Worm (Caenorhabditis elegans) whole organism, young adult: ENCODE results near the gene Y17G9A.2.

Experiments used
- B0261.1 ChIP-seq: sonication (generic microtip); optimal IDR thresholded peaks from 2 replicates; lab custom pipeline; 2016; ENCODE audit warnings: mild to moderate bottlenecking, missing genetic modification characterization, moderate library complexity, missing compliant biosample characterization
- B0336.3 ChIP-seq: fragments of 200-800 bp; sonication (Bioruptor generic); IDR thresholded peaks from 2 replicates; pipeline ENCODE4 v1.3.6; 2022; ENCODE audit warnings: missing genetic modification characterization, missing compliant biosample characterization
- F33H1.4 ChIP-seq: fragments of 200-800 bp; sonication (Bioruptor generic); IDR thresholded peaks from 2 replicates; pipeline ENCODE4 v1.3.6; 2022; ENCODE audit warnings: missing genetic modification reagents, missing genetic modification characterization, missing compliant biosample characterization
- F52B5.7 ChIP-seq: sonication (generic microtip); optimal IDR thresholded peaks from 2 replicates; lab custom pipeline; 2016; ENCODE audit warnings: mild to moderate bottlenecking, missing genetic modification characterization, missing compliant biosample characterization
- F55B11.4 ChIP-seq: sonication (generic microtip); optimal IDR thresholded peaks from 2 replicates; lab custom pipeline; 2016; ENCODE audit warnings: missing compliant biosample characterization, missing genetic modification characterization, borderline replicate concordance; ENCODE audit not compliant: insufficient read depth
- F57A8.1 ChIP-seq: fragments of 200-800 bp; sonication (Bioruptor generic); optimal IDR thresholded peaks from 2 replicates; lab custom pipeline; 2018; ENCODE audit warnings: mild to moderate bottlenecking, missing genetic modification characterization, moderate library complexity, missing compliant biosample characterization
- Y56A3A.18 ChIP-seq: fragments of 200-800 bp; sonication (Bioruptor generic); IDR thresholded peaks from 2 replicates; pipeline ENCODE4 v1.3.6; 2022; ENCODE audit warnings: missing genetic modification reagents, missing genetic modification characterization, missing compliant biosample characterization
- Y95B8A.8 ChIP-seq: fragments of 200-800 bp; sonication (Bioruptor generic); IDR thresholded peaks from 2 replicates; pipeline ENCODE4 v1.3.6; 2022; ENCODE audit warnings: missing genetic modification reagents, missing genetic modification characterization, missing compliant biosample characterization
- ama-1 ChIP-seq, 3 experiments: fragments of 150-350 bp in 1 of 3; sonication (generic microtip) in 2 of 3; optimal IDR thresholded peaks; 2 replicates each; lab custom pipeline; 2014 to 2018; ENCODE audit warnings: missing biosample characterization in 2 of 3, missing genetic modification characterization in 2 of 3, missing genetic modification reagents in 2 of 3
- aptf-3 ChIP-seq: fragments of 200-800 bp; sonication (Bioruptor generic); IDR thresholded peaks from 2 replicates; pipeline ENCODE4 v1.3.6; 2022; ENCODE audit warnings: missing genetic modification characterization, missing compliant biosample characterization
- attf-6 ChIP-seq: fragments of 200-800 bp; sonication (Bioruptor generic); IDR thresholded peaks from 2 replicates; pipeline ENCODE4 v1.3.6; 2022; ENCODE audit warnings: missing genetic modification reagents, missing genetic modification characterization, missing compliant biosample characterization
- bed-1 ChIP-seq: fragments of 200-800 bp; sonication (Bioruptor generic); IDR thresholded peaks from 2 replicates; pipeline ENCODE4 v1.3.6; 2022; ENCODE audit warnings: missing genetic modification reagents, missing genetic modification characterization, missing compliant biosample characterization
- ccch-3 ChIP-seq: fragments of 200-800 bp; sonication (Bioruptor generic); optimal IDR thresholded peaks from 2 replicates; lab custom pipeline; 2018; ENCODE audit warnings: mild to moderate bottlenecking, missing genetic modification characterization, missing compliant biosample characterization
- cebp-2 ChIP-seq: fragments of 200-800 bp; sonication (Bioruptor generic); IDR thresholded peaks from 2 replicates; pipeline ENCODE4 v1.3.6; 2022; ENCODE audit warnings: missing genetic modification characterization, missing compliant biosample characterization
- die-1 ChIP-seq: sonication (generic microtip); optimal IDR thresholded peaks from 2 replicates; lab custom pipeline; 2016; ENCODE audit warnings: missing genotype, mild to moderate bottlenecking, missing genetic modification characterization, missing compliant biosample characterization
- dox-1 ChIP-seq: fragments of 200-800 bp; sonication (Bioruptor generic); IDR thresholded peaks from 2 replicates; pipeline ENCODE4 v1.3.6; 2022; ENCODE audit warnings: missing genetic modification reagents, missing genetic modification characterization, missing compliant biosample characterization
- egl-18 ChIP-seq: fragments of 200-800 bp; sonication (Bioruptor generic); IDR thresholded peaks from 2 replicates; pipeline ENCODE4 v1.3.6; 2022; ENCODE audit warnings: missing genetic modification reagents, missing genetic modification characterization, missing compliant biosample characterization
- egl-44 ChIP-seq: fragments of 200-800 bp; sonication (Bioruptor generic); IDR thresholded peaks from 2 replicates; pipeline ENCODE4 v1.3.6; 2022; ENCODE audit warnings: missing genetic modification reagents, missing genetic modification characterization, missing compliant biosample characterization
- egrh-3 ChIP-seq: fragments of 200-800 bp; sonication (Bioruptor generic); IDR thresholded peaks from 2 replicates; pipeline ENCODE4 v1.3.6; 2022; ENCODE audit warnings: missing genetic modification reagents, missing genetic modification characterization, missing compliant biosample characterization
- him-1 ChIP-seq: sonication (generic microtip); optimal IDR thresholded peaks from 2 replicates; lab custom pipeline; 2016; ENCODE audit warnings: missing genotype, missing genetic modification reagents, missing genetic modification characterization, missing compliant biosample characterization
- hlh-26 ChIP-seq: fragments of 200-800 bp; sonication (Bioruptor generic); conservative IDR thresholded peaks from 2 replicates; pipeline ENCODE4 v1.3.6; 2022; ENCODE audit warnings: missing genetic modification reagents, missing genetic modification characterization, missing compliant biosample characterization
- lag-1 ChIP-seq: fragments of 200-800 bp; sonication (Bioruptor generic); IDR thresholded peaks from 2 replicates; pipeline ENCODE4 v1.3.6; 2022; ENCODE audit warnings: missing genetic modification reagents, missing genetic modification characterization, missing compliant biosample characterization
- lin-26 ChIP-seq: fragments of 200-800 bp; sonication (Bioruptor generic); IDR thresholded peaks from 2 replicates; pipeline ENCODE4 v1.3.6; 2022; ENCODE audit warnings: missing genetic modification reagents, missing genetic modification characterization, missing compliant biosample characterization
- lir-1 ChIP-seq: fragments of 200-800 bp; sonication (Bioruptor generic); conservative IDR thresholded peaks from 2 replicates; pipeline ENCODE4 v1.3.6; 2022; ENCODE audit warnings: missing genetic modification reagents, missing genetic modification characterization, missing compliant biosample characterization
- madf-10 ChIP-seq: sonication (generic microtip); optimal IDR thresholded peaks from 2 replicates; lab custom pipeline; 2016; ENCODE audit warnings: mild to moderate bottlenecking, missing genetic modification characterization, missing compliant biosample characterization
- madf-6 ChIP-seq: fragments of 200-800 bp; sonication (Bioruptor generic); IDR thresholded peaks from 2 replicates; pipeline ENCODE4 v1.3.6; 2022; ENCODE audit warnings: missing genetic modification reagents, missing genetic modification characterization, missing compliant biosample characterization
- mcd-1 ChIP-seq: fragments of 200-800 bp; sonication (Bioruptor generic); IDR thresholded peaks from 2 replicates; pipeline ENCODE4 v1.3.6; 2022; ENCODE audit warnings: missing genetic modification reagents, missing genetic modification characterization, missing compliant biosample characterization
- nhr-80 ChIP-seq: sonication (generic microtip); optimal IDR thresholded peaks from 2 replicates; lab custom pipeline; 2016; ENCODE audit warnings: missing genetic modification characterization, missing compliant biosample characterization
- pbrm-1 ChIP-seq: fragments of 200-800 bp; sonication (Bioruptor generic); IDR thresholded peaks from 2 replicates; pipeline ENCODE4 v1.3.6; 2022; ENCODE audit warnings: missing genetic modification reagents, missing genetic modification characterization, missing compliant biosample characterization
- rec-8 ChIP-seq, 2 experiments: sonication (generic microtip); optimal IDR thresholded peaks; 2 replicates each; lab custom pipeline; 2016; ENCODE audit warnings: mild to moderate bottlenecking in 2 of 2, missing genetic modification characterization in 2 of 2, missing genetic modification reagents in 2 of 2, missing genotype in 2 of 2, missing biosample characterization in 1 of 2, missing compliant biosample characterization in 1 of 2, moderate library complexity in 1 of 2
- sea-2 ChIP-seq: fragments of 200-800 bp; sonication (Bioruptor generic); IDR thresholded peaks from 2 replicates; pipeline ENCODE4 v1.3.6; 2022; ENCODE audit warnings: missing genetic modification characterization, missing compliant biosample characterization
- snpc-1.1 ChIP-seq: sonication (generic microtip); optimal IDR thresholded peaks from 2 replicates; lab custom pipeline; 2017; ENCODE audit warnings: missing genetic modification characterization, mild to moderate bottlenecking, missing compliant biosample characterization, antibody characterized with exemption, moderate library complexity, missing genotype, missing genetic modification reagents; ENCODE audit not compliant: insufficient read depth
- snpc-3.4 ChIP-seq: sonication (generic microtip); optimal IDR thresholded peaks from 2 replicates; lab custom pipeline; 2017; ENCODE audit warnings: missing genetic modification characterization, mild to moderate bottlenecking, missing compliant biosample characterization, antibody characterized with exemption, moderate library complexity, missing genotype, missing genetic modification reagents
- snpc-4 ChIP-seq, 5 experiments: fragments of 150-350 bp in 1 of 5; sonication (generic microtip) in 4 of 5; optimal IDR thresholded peaks; 2 replicates each; lab custom pipeline; 2014 to 2018; ENCODE audit warnings: missing genetic modification characterization in 5 of 5, missing biosample characterization in 3 of 5, antibody characterized with exemption in 2 of 5, mild to moderate bottlenecking in 2 of 5, missing compliant biosample characterization in 2 of 5, missing genotype in 2 of 5, moderate library complexity in 2 of 5, missing genetic modification reagents in 1 of 5
- tbp1 ChIP-seq: fragments of 200-800 bp; sonication (Bioruptor generic); optimal IDR thresholded peaks from 2 replicates; lab custom pipeline; 2018; ENCODE audit warnings: mild to moderate bottlenecking, missing genetic modification characterization, missing compliant biosample characterization
- tbx-9 ChIP-seq: sonication (generic microtip); optimal IDR thresholded peaks from 2 replicates; lab custom pipeline; 2016; ENCODE audit warnings: borderline replicate concordance, missing genetic modification characterization, inconsistent platforms, missing compliant biosample characterization
- xnd-1 ChIP-seq: sonication (generic microtip); optimal IDR thresholded peaks from 2 replicates; lab custom pipeline; 2016; ENCODE audit warnings: missing genotype, missing genetic modification reagents, missing genetic modification characterization, missing compliant biosample characterization
- ztf-18 ChIP-seq: sonication (generic microtip); optimal IDR thresholded peaks from 2 replicates; lab custom pipeline; 2016; ENCODE audit warnings: missing genotype, mild to moderate bottlenecking, missing genetic modification characterization, missing compliant biosample characterization
- ztf-22 ChIP-seq: fragments of 200-800 bp; sonication (Bioruptor generic); optimal IDR thresholded peaks from 2 replicates; lab custom pipeline; 2018; ENCODE audit warnings: mild to moderate bottlenecking, missing genetic modification characterization, moderate library complexity, missing compliant biosample characterization
- ztf-28 ChIP-seq: fragments of 200-800 bp; sonication (Bioruptor generic); IDR thresholded peaks from 2 replicates; pipeline ENCODE4 v1.3.6; 2022; ENCODE audit warnings: missing genetic modification reagents, missing genetic modification characterization, missing compliant biosample characterization
- ztf-6 ChIP-seq: fragments of 200-800 bp; sonication (Bioruptor generic); IDR thresholded peaks from 2 replicates; pipeline ENCODE4 v1.3.6; 2022; ENCODE audit warnings: missing genetic modification reagents, missing genetic modification characterization, missing compliant biosample characterization

Gene Y17G9A.2

ce11 chrIV:4889613-4890012, 33.5 kb upstream of the Y17G9A.2 start, which contains the start of gene sgnh-1:
Gene sgnh-1 (plus strand): TSS chrIV:4889913.
- TF ChIP-seq lir-1 (GFP tag; lab: Robert Waterston, UW), result no peak
- no peak for TF ChIP-seq ama-1 (optimal IDR thresholded peaks at IDR 0.05; lab: Kevin White, UChicago)
- TF ChIP-seq ama-1 (GFP tag; optimal IDR thresholded peaks at IDR 0.05; lab: Kevin White, UChicago), result no peak
- TF ChIP-seq madf-6 (GFP tag; lab: Robert Waterston, UW), result no peak
- TF ChIP-seq cebp-2, result no peak
- TF ChIP-seq him-1 (tag; lab: Kevin White, UChicago), result no peak
- no peak for TF ChIP-seq egrh-3 (GFP tag; lab: Robert Waterston, UW)
- no peak for TF ChIP-seq ccch-3 (GFP tag; lab: Kevin White, UChicago)
- TF ChIP-seq F57A8.1 (GFP tag; lab: Kevin White, UChicago), result no peak
- TF ChIP-seq snpc-3.4 (tag; lab: Kevin White, UChicago), result no peak
- TF ChIP-seq attf-6, result no peak
- no peak for TF ChIP-seq snpc-4 (GFP tag; optimal IDR thresholded peaks at IDR 0.05; lab: Kevin White, UChicago)
- no peak for TF ChIP-seq snpc-4 (tag; optimal IDR thresholded peaks at IDR 0.05; lab: Kevin White, UChicago)
- TF ChIP-seq aptf-3 (GFP tag; lab: Robert Waterston, UW), result no peak
- no peak for TF ChIP-seq ztf-18 (tag; lab: Kevin White, UChicago)
- TF ChIP-seq ztf-22 (GFP tag; lab: Kevin White, UChicago), result no peak
- TF ChIP-seq pbrm-1 (GFP tag; lab: Robert Waterston, UW), result no peak
- no peak for TF ChIP-seq F52B5.7

- TF ChIP-seq hlh-26 (GFP tag; lab: Robert Waterston, UW), result no peak
- TF ChIP-seq nhr-80 (tag; lab: Kevin White, UChicago), result no peak
- no peak for TF ChIP-seq Y56A3A.18 (GFP tag; lab: Robert Waterston, UW)
- no peak for TF ChIP-seq Y95B8A.8 (GFP tag; lab: Robert Waterston, UW)
- TF ChIP-seq madf-6 (GFP tag; lab: Robert Waterston, UW), result no peak
- no peak for TF ChIP-seq F55B11.4 (tag; lab: Kevin White, UChicago)
- no peak for TF ChIP-seq sea-2 (GFP tag; lab: Robert Waterston, UW)
- TF ChIP-seq, all 124 proteins: peak for 0
These were observed 31.2 kb upstream of the Y17G9A.2 start, which contains the start of gene T08B6.1 for ce11 chrIV:4887258-4887657. Gene T08B6.1 (minus strand): TSS chrIV:4887358.

- TF ChIP-seq lin-26 (GFP tag; lab: Robert Waterston, UW) (peak; percentile 49; the same call in 1 of the 2 replicates), dox-1 (GFP tag; lab: Robert Waterston, UW) (no peak), madf-10 (tag; lab: Kevin White, UChicago) (no peak), ama-1 (optimal IDR thresholded peaks at IDR 0.05; lab: Kevin White, UChicago) (no peak), ama-1 (GFP tag; optimal IDR thresholded peaks at IDR 0.05; lab: Kevin White, UChicago) (no peak), aptf-3 (GFP tag; lab: Robert Waterston, UW) (no peak), xnd-1 (tag; lab: Kevin White, UChicago) (no peak), mcd-1 (no peak), lag-1 (GFP tag; lab: Robert Waterston, UW) (no peak), B0261.1 (peak; percentile 53), snpc-3.4 (tag; lab: Kevin White, UChicago) (peak; percentile 52), F55B11.4 (tag; lab: Kevin White, UChicago) (no peak), F33H1.4 (GFP tag; lab: Robert Waterston, UW) (no peak), egrh-3 (GFP tag; lab: Robert Waterston, UW) (no peak), rec-8 (tag; optimal IDR thresholded peaks at IDR 0.05; lab: Kevin White, UChicago) (no peak), ztf-6 (GFP tag; lab: Robert Waterston, UW) (no peak), sea-2 (GFP tag; lab: Robert Waterston, UW) (no peak), Y56A3A.18 (GFP tag; lab: Robert Waterston, UW) (no peak), egl-18 (GFP tag; lab: Robert Waterston, UW) (no peak), die-1 (tag; lab: Kevin White, UChicago) (peak; percentile 58), ztf-18 (tag; lab: Kevin White, UChicago) (peak; percentile 23), tbp1 (GFP tag; lab: Kevin White, UChicago) (peak; percentile 80), snpc-4 (GFP tag; optimal IDR thresholded peaks at IDR 0.05; lab: Kevin White, UChicago) (peak; percentile 80), snpc-4 (tag; optimal IDR thresholded peaks at IDR 0.05; lab: Kevin White, UChicago) (peak; percentile 83 to 95 (median 90)), B0336.3 (no peak), bed-1 (GFP tag; lab: Robert Waterston, UW) (no peak), egl-44 (GFP tag; lab: Robert Waterston, UW) (no peak), snpc-1.1 (tag; lab: Kevin White, UChicago) (peak; percentile 88), him-1 (tag; lab: Kevin White, UChicago) (peak; percentile 35), tbx-9 (tag; lab: Kevin White, UChicago) (no peak), ztf-28 (GFP tag; lab: Robert Waterston, UW) (no peak)
These were observed 29.3 kb upstream of the Y17G9A.2 start for ce11 chrIV:4885435-4885834.
